Worm (Caenorhabditis elegans) whole organism, L1 larva: ENCODE results near the gene T19H5.6.

Experiments
- blmp-1 ChIP-seq: fragments of 150-350 bp; optimal IDR thresholded peaks from 2 replicates; lab custom pipeline; 2014; ENCODE audit warnings: missing biosample characterization, missing genetic modification characterization
- lin-35 ChIP-seq, 2 experiments: fragments of 150-350 bp; optimal IDR thresholded peaks; 2 replicates each; lab custom pipeline; 2014; ENCODE audit warnings: missing biosample characterization in 2 of 2, missing genetic modification characterization in 2 of 2, missing genetic modification reagents in 2 of 2
- nhr-11 ChIP-seq: fragments of 150-350 bp; optimal IDR thresholded peaks from 2 replicates; lab custom pipeline; 2014; ENCODE audit warnings: missing biosample characterization, missing genetic modification characterization
- nhr-12 ChIP-seq: sonication (generic microtip); optimal IDR thresholded peaks from 2 replicates; lab custom pipeline; 2017; ENCODE audit warnings: missing biosample characterization, missing genetic modification characterization
- unc-30 ChIP-seq: sonication (generic microtip); optimal IDR thresholded peaks from 2 replicates; lab custom pipeline; 2017; ENCODE audit warnings: missing biosample characterization, missing genetic modification characterization

DNA sequence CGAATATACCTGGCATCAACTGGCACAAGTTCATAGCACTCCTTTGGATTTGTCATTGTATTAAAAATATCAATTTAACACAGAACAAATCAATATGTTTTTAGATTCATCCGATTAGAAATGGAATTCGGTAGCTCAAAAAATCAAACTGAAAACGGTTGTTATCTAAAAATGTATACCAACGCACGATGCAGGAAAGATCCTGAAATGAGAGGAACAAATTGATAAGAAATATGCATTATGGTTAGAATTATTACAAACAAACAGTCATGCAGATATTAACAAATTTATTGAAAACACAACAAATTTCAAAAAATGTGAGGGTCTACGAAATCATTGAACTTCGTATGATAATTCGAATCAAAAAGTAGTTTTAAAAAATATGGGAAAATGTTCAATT is at the start of gene T19H5.6:
- TF ChIP-seq nhr-11 (tag; lab: Kevin White, UChicago) (no peak), unc-30 (tag; lab: Kevin White, UChicago) (no peak), lin-35 (GFP tag; optimal IDR thresholded peaks at IDR 0.05; lab: Kevin White, UChicago) (no peak), nhr-12 (no peak), blmp-1 (tag; lab: Kevin White, UChicago) (no peak)
